Worm (Caenorhabditis elegans) whole organism, L2 larva: Measurements from ENCODE around the gene Y66A7A.9.

Experiments used
- egl-27 ChIP-seq: sonication (generic microtip); optimal IDR thresholded peaks from 3 replicates; lab custom pipeline; 2017; ENCODE audit warnings: missing biosample characterization, missing genetic modification reagents, missing genetic modification characterization
- fos-1 ChIP-seq: fragments of 150-350 bp; optimal IDR thresholded peaks from 2 replicates; lab custom pipeline; 2014; ENCODE audit warnings: missing biosample characterization, missing genetic modification characterization
- snpc-4 ChIP-seq: fragments of 150-350 bp; optimal IDR thresholded peaks from 2 replicates; lab custom pipeline; 2014; ENCODE audit warnings: missing biosample characterization, missing genetic modification characterization
- zag-1 ChIP-seq: fragments of 150-350 bp; optimal IDR thresholded peaks from 2 replicates; lab custom pipeline; 2014; ENCODE audit warnings: missing biosample characterization, missing genetic modification characterization

- TF ChIP-seq snpc-4, result no peak
- TF ChIP-seq zag-1 (tag; lab: Kevin White, UChicago), result no peak
- TF ChIP-seq egl-27, result no peak
- TF ChIP-seq fos-1, result no peak
Observed at ce11 chrIII:11624838-11625292, 12.6 kb upstream of the Y66A7A.9 start, which contains the start of gene gly-8.
